Fruit fly (Drosophila melanogaster) whole organism, prepupa: Measurements from ENCODE around the gene CG11560.

Experiments
- Blimp-1 ChIP-seq: fragments of 200-800 bp; sonication (Bioruptor generic); optimal IDR thresholded peaks from 3 replicates; lab custom pipeline; 2017; ENCODE audit warnings: missing biosample characterization, missing genetic modification characterization, mild to moderate bottlenecking, moderate library complexity, missing genetic modification reagents
- CG10669 ChIP-seq: fragments of 200-800 bp; sonication (Bioruptor generic); optimal IDR thresholded peaks from 3 replicates; lab custom pipeline; 2018; ENCODE audit warnings: missing biosample characterization, mild to moderate bottlenecking, missing genetic modification characterization, moderate library complexity
- CG34406 ChIP-seq: fragments of 200-800 bp; sonication (Bioruptor generic); optimal IDR thresholded peaks from 3 replicates; lab custom pipeline; 2016; ENCODE audit warnings: missing biosample characterization, missing genetic modification characterization
- CG6163 ChIP-seq: fragments of 200-800 bp; sonication (Bioruptor generic); IDR thresholded peaks from 3 replicates; pipeline ENCODE4 v1.3.6; 2022; ENCODE audit warnings: missing biosample characterization, missing genetic modification characterization
- CG6276 ChIP-seq: fragments of 200-800 bp; sonication (Bioruptor generic); optimal IDR thresholded peaks from 2 replicates; lab custom pipeline; 2017; ENCODE audit warnings: missing biosample characterization, mild to moderate bottlenecking, missing genetic modification characterization
- CG9139 ChIP-seq: fragments of 200-800 bp; sonication (Bioruptor generic); optimal IDR thresholded peaks from 3 replicates; lab custom pipeline; 2017; ENCODE audit warnings: missing biosample characterization, mild to moderate bottlenecking, missing genetic modification characterization
- Gug ChIP-seq: fragments of 200-800 bp; sonication (Bioruptor generic); IDR thresholded peaks from 2 replicates; pipeline ENCODE4 v1.3.6; 2022; ENCODE audit warnings: missing biosample characterization, missing genetic modification characterization
- Hr38 ChIP-seq: sonication (Bioruptor generic); optimal IDR thresholded peaks from 2 replicates; lab custom pipeline; 2016; ENCODE audit warnings: missing biosample characterization, missing genetic modification characterization
- Hr39 ChIP-seq: fragments of 200-800 bp; sonication (Bioruptor generic); optimal IDR thresholded peaks from 2 replicates; lab custom pipeline; 2016; ENCODE audit warnings: missing biosample characterization, missing genetic modification characterization
- achi ChIP-seq: fragments of 200-800 bp; sonication (Bioruptor generic); optimal IDR thresholded peaks from 3 replicates; lab custom pipeline; 2016; ENCODE audit warnings: missing biosample characterization, missing genetic modification characterization
- acj6 ChIP-seq: fragments of 200-800 bp; sonication (Bioruptor generic); optimal IDR thresholded peaks from 3 replicates; lab custom pipeline; 2016; ENCODE audit warnings: missing biosample characterization, missing genetic modification characterization
- dsx ChIP-seq: fragments of 200-800 bp; optimal IDR thresholded peaks from 3 replicates; lab custom pipeline; 2019; ENCODE audit warnings: missing biosample characterization, mild to moderate bottlenecking, missing genetic modification characterization, moderate library complexity; ENCODE audit not compliant: poor library complexity, severe bottlenecking
- spab ChIP-seq: fragments of 200-800 bp; sonication (Bioruptor generic); optimal IDR thresholded peaks from 2 replicates; lab custom pipeline; 2017; ENCODE audit warnings: missing biosample characterization, mild to moderate bottlenecking, missing genetic modification characterization, missing genetic modification reagents

DNA sequence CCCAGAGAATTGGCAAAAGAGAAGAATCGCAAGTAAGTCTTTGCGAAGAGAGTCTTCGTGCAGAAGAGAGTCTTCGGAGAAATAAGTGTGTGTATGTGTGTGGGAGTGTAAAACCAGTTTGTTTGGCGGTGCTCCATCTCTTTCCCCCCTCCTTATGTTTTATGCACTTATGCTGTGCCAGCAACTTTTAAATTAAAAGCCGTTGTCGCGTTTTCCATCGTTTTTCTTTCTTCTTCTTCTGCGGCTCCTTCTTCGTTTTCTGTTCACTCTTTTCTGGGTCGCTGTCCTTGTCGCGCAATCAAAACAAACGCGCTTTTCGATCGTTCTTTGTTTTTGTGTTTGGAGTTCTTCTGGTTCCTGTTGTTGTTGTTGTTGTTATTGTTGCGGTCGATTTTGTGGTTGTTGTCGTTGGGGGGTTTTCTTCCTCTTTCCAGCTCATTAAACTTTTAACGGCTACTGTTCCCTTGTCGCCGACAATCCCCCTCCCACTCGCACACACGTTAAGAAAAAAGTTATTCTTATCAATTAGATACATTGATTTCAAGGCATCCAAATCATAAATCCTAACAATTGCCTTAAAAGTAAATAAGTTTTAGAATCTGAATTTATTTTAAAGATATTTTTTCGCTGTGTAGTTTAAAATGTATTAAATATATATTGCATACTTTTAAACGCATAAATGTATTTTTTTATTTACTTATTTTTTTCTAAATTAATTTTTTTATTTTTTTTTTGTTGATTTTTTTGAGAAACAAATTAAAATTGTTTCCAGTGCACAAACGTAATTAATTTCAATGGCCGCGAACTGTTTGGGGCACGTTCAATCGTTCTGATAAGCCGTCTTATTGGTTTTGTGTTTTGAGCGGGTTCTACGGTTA, 8.5 kb upstream of the CG11560 start:
- peak; percentile 83 for TF ChIP-seq dsx
- TF ChIP-seq CG9139 (GFP tag; lab: Kevin White, UChicago), result peak; percentile 62
- peak; percentile 75 for TF ChIP-seq Hr39
- TF ChIP-seq Blimp-1 (GFP tag; lab: Kevin White, UChicago), result peak; percentile 73
- peak; percentile 83 for TF ChIP-seq acj6 (GFP tag; lab: Kevin White, UChicago)
- TF ChIP-seq CG6276 (GFP tag; lab: Kevin White, UChicago), result peak; percentile 59
- peak; percentile 63; the same call in 1 of the 2 replicates for TF ChIP-seq Gug (GFP tag; lab: Robert Waterston, UW)
- peak; percentile 69 for TF ChIP-seq CG10669
- peak; percentile 80 for TF ChIP-seq achi (GFP tag; lab: Kevin White, UChicago)
- TF ChIP-seq CG6163 (GFP tag; lab: Robert Waterston, UW), result peak; percentile 63
- TF ChIP-seq spab (GFP tag; lab: Kevin White, UChicago), result peak; percentile 63
- TF ChIP-seq Hr38 (GFP tag; lab: Kevin White, UChicago), result no peak
- TF ChIP-seq CG34406 (GFP tag; lab: Kevin White, UChicago), result peak; percentile 84
